Worm (Caenorhabditis elegans) whole organism, L3 larva: Measurements from ENCODE around the gene arl-6.

ENCODE experiments used
- ceh-9 ChIP-seq: sonication (generic microtip); optimal IDR thresholded peaks from 2 replicates; lab custom pipeline; 2018; ENCODE audit warnings: missing biosample characterization, missing genetic modification characterization
- elt-1 ChIP-seq: fragments of 150-350 bp; optimal IDR thresholded peaks from 2 replicates; lab custom pipeline; 2014; ENCODE audit warnings: missing biosample characterization, missing genetic modification characterization
- mdl-1 ChIP-seq: fragments of 150-350 bp; optimal IDR thresholded peaks from 2 replicates; lab custom pipeline; 2014; ENCODE audit warnings: missing biosample characterization, missing genetic modification characterization
- nhr-23 ChIP-seq: fragments of 150-350 bp; optimal IDR thresholded peaks from 2 replicates; lab custom pipeline; 2014; ENCODE audit warnings: missing biosample characterization, missing genetic modification reagents, missing genetic modification characterization
- nhr-77 ChIP-seq: fragments of 150-350 bp; optimal IDR thresholded peaks from 2 replicates; lab custom pipeline; 2014; ENCODE audit warnings: missing biosample characterization, missing genetic modification characterization
- unc-39 ChIP-seq: sonication (generic microtip); optimal IDR thresholded peaks from 4 replicates; lab custom pipeline; 2017; ENCODE audit warnings: missing biosample characterization, missing genetic modification characterization
- unc-62 ChIP-seq: fragments of 150-350 bp; sonication (generic microtip); optimal IDR thresholded peaks from 4 replicates; lab custom pipeline; 2014; ENCODE audit warnings: missing biosample characterization, missing genetic modification reagents, missing genetic modification characterization
- ztf-11 ChIP-seq: fragments of 150-350 bp; optimal IDR thresholded peaks from 2 replicates; lab custom pipeline; 2014; ENCODE audit warnings: missing biosample characterization, missing genetic modification characterization

ce11 chrIII:4859039-4859438 lies 44.4 kb upstream of the arl-6 start, which contains the start of gene C35D10.6:
- TF ChIP-seq mdl-1 (no peak), nhr-77 (tag; lab: Kevin White, UChicago) (no peak), ztf-11 (no peak), ceh-9 (tag; lab: Kevin White, UChicago) (no peak), elt-1 (no peak), nhr-23 (no peak), unc-62 (no peak), unc-39 (no peak)
